Worm (Caenorhabditis elegans) whole organism, mixed stage, embryonic: ENCODE data around the gene bli-5.

Source experiments
- nhr-12 ChIP-seq: fragments of 150-350 bp; optimal IDR thresholded peaks from 2 replicates; lab custom pipeline; 2014; ENCODE audit warnings: missing biosample characterization, missing genetic modification characterization
- ztf-11 ChIP-seq: fragments of 150-350 bp; optimal IDR thresholded peaks from 2 replicates; lab custom pipeline; 2014; ENCODE audit warnings: missing biosample characterization, missing genetic modification characterization

- TF ChIP-seq ztf-11 (tag; lab: Kevin White, UChicago) (no peak), nhr-12 (tag; lab: Kevin White, UChicago) (no peak)
Observed at ce11 chrIII:13404418-13404817, 25.1 kb downstream of the bli-5 start, which contains the start of gene ttr-52.
